Fruit fly (Drosophila melanogaster): Measurements from ENCODE around the gene Ufsp2.

- TF ChIP-seq CTCF (optimal IDR thresholded peaks at IDR 0.05) (no peak), CG8478 (optimal IDR thresholded peaks at IDR 0.05) (no peak)
These were observed 21.6 kb downstream of the Ufsp2 start for dm6 chr3L:15597945-15598344.

Measured in S2 (cell line).